Worm (Caenorhabditis elegans) whole organism, late embryonic: ENCODE results near the gene F53C3.6.

ENCODE experiments used
- C08G9.2 ChIP-seq: sonication (generic microtip); optimal IDR thresholded peaks from 2 replicates; lab custom pipeline; 2016; ENCODE audit warnings: mild to moderate bottlenecking, missing genetic modification characterization, moderate library complexity, missing compliant biosample characterization
- F13H6.1 ChIP-seq: sonication (generic microtip); optimal IDR thresholded peaks from 2 replicates; lab custom pipeline; 2016; ENCODE audit warnings: missing genetic modification characterization, missing compliant biosample characterization
- K02D7.2 ChIP-seq: sonication (generic microtip); optimal IDR thresholded peaks from 2 replicates; lab custom pipeline; 2017; ENCODE audit warnings: mild to moderate bottlenecking, missing genetic modification characterization, missing compliant biosample characterization
- ahr-1 ChIP-seq: sonication (generic microtip); optimal IDR thresholded peaks from 2 replicates; lab custom pipeline; 2016; ENCODE audit warnings: missing genetic modification characterization, missing compliant biosample characterization
- ceh-18 ChIP-seq: sonication (generic microtip); optimal IDR thresholded peaks from 2 replicates; lab custom pipeline; 2016; ENCODE audit warnings: missing genetic modification characterization, missing compliant biosample characterization
- ceh-19 ChIP-seq: fragments of 200-800 bp; sonication (Bioruptor generic); optimal IDR thresholded peaks from 2 replicates; lab custom pipeline; 2018; ENCODE audit warnings: mild to moderate bottlenecking, missing genetic modification characterization, missing compliant biosample characterization
- ceh-34 ChIP-seq: sonication (generic microtip); optimal IDR thresholded peaks from 2 replicates; lab custom pipeline; 2016; ENCODE audit warnings: mild to moderate bottlenecking, missing genetic modification characterization, missing compliant biosample characterization
- ceh-48 ChIP-seq: sonication (generic microtip); optimal IDR thresholded peaks from 2 replicates; lab custom pipeline; 2016; ENCODE audit warnings: missing genetic modification characterization, inconsistent platforms, missing compliant biosample characterization
- ceh-6 ChIP-seq: fragments of 200-800 bp; sonication (Bioruptor generic); optimal IDR thresholded peaks from 2 replicates; lab custom pipeline; 2018; ENCODE audit warnings: mild to moderate bottlenecking, missing genetic modification characterization, missing compliant biosample characterization
- che-1 ChIP-seq: sonication (generic microtip); optimal IDR thresholded peaks from 2 replicates; lab custom pipeline; 2016; ENCODE audit warnings: mild to moderate bottlenecking, missing genetic modification characterization, missing compliant biosample characterization
- elt-2 ChIP-seq: sonication (generic microtip); optimal IDR thresholded peaks from 2 replicates; lab custom pipeline; 2016; ENCODE audit warnings: missing genetic modification reagents, missing genetic modification characterization, missing compliant biosample characterization
- eyg-1 ChIP-seq: sonication (generic microtip); optimal IDR thresholded peaks from 2 replicates; lab custom pipeline; 2016; ENCODE audit warnings: missing genotype, missing genetic modification characterization, missing compliant biosample characterization
- gmeb-2 ChIP-seq: sonication (generic microtip); optimal IDR thresholded peaks from 2 replicates; lab custom pipeline; 2016; ENCODE audit warnings: missing genetic modification characterization, inconsistent platforms, missing compliant biosample characterization
- hlh-13 ChIP-seq: fragments of 200-800 bp; sonication (Bioruptor generic); optimal IDR thresholded peaks from 2 replicates; lab custom pipeline; 2018; ENCODE audit warnings: mild to moderate bottlenecking, missing genetic modification characterization, missing compliant biosample characterization
- lin-11 ChIP-seq: fragments of 200-800 bp; sonication (Bioruptor generic); optimal IDR thresholded peaks from 2 replicates; lab custom pipeline; 2018; ENCODE audit warnings: mild to moderate bottlenecking, missing genetic modification characterization, missing compliant biosample characterization
- madf-2 ChIP-seq: sonication (generic microtip); optimal IDR thresholded peaks from 2 replicates; lab custom pipeline; 2017; ENCODE audit warnings: missing genetic modification characterization, missing compliant biosample characterization
- nfya-1 ChIP-seq: sonication (generic microtip); optimal IDR thresholded peaks from 2 replicates; lab custom pipeline; 2017; ENCODE audit warnings: missing genetic modification characterization, mild to moderate bottlenecking, missing compliant biosample characterization, antibody characterized with exemption, moderate library complexity
- nhr-232 ChIP-seq: sonication (generic microtip); optimal IDR thresholded peaks from 2 replicates; lab custom pipeline; 2016; ENCODE audit warnings: missing genetic modification characterization, missing compliant biosample characterization
- npax-4 ChIP-seq: sonication (generic microtip); optimal IDR thresholded peaks from 2 replicates; lab custom pipeline; 2016; ENCODE audit warnings: missing genetic modification characterization, missing compliant biosample characterization
- pat-9 ChIP-seq: fragments of 200-800 bp; sonication (Bioruptor generic); optimal IDR thresholded peaks from 2 replicates; lab custom pipeline; 2018; ENCODE audit warnings: mild to moderate bottlenecking, missing genetic modification characterization, moderate library complexity, missing compliant biosample characterization
- pha-2 ChIP-seq: sonication (generic microtip); optimal IDR thresholded peaks from 2 replicates; lab custom pipeline; 2017; ENCODE audit warnings: mild to moderate bottlenecking, missing genetic modification characterization, missing compliant biosample characterization
- pha-4 ChIP-seq: fragments of 150-350 bp; optimal IDR thresholded peaks from 2 replicates; lab custom pipeline; 2018; ENCODE audit warnings: missing biosample characterization, missing genetic modification reagents, missing genetic modification characterization
- pqm-1 ChIP-seq: sonication (generic microtip); optimal IDR thresholded peaks from 2 replicates; lab custom pipeline; 2016; ENCODE audit warnings: missing genetic modification characterization, missing compliant biosample characterization
- sox-2 ChIP-seq: fragments of 200-800 bp; sonication (Bioruptor generic); IDR thresholded peaks from 2 replicates; pipeline ENCODE4 v1.3.6; 2022; ENCODE audit warnings: missing genetic modification reagents, missing genetic modification characterization, missing compliant biosample characterization
- sox-4 ChIP-seq: sonication (generic microtip); optimal IDR thresholded peaks from 2 replicates; lab custom pipeline; 2017; ENCODE audit warnings: mild to moderate bottlenecking, missing genetic modification characterization, inconsistent platforms, missing compliant biosample characterization
- syd-9 ChIP-seq: sonication (generic microtip); optimal IDR thresholded peaks from 2 replicates; lab custom pipeline; 2016; ENCODE audit warnings: mild to moderate bottlenecking, missing genetic modification characterization, moderate library complexity, missing compliant biosample characterization
- tbx-2 ChIP-seq: sonication (generic microtip); optimal IDR thresholded peaks from 2 replicates; lab custom pipeline; 2016; ENCODE audit warnings: missing genetic modification characterization, missing compliant biosample characterization
- unc-3 ChIP-seq, 2 experiments: fragments of 200-800 bp in 1 of 2; sonication (Bioruptor generic) in 1 of 2; sonication (generic microtip) in 1 of 2; conservative IDR thresholded peaks in 1 of 2; optimal IDR thresholded peaks in 1 of 2; 2 replicates each; pipeline versions ENCODE4 v1.3.6 to Lab custom; 2016 to 2022; ENCODE audit warnings: missing compliant biosample characterization in 2 of 2, missing genetic modification characterization in 2 of 2, missing genetic modification reagents in 1 of 2
- unc-42 ChIP-seq: sonication (generic microtip); optimal IDR thresholded peaks from 2 replicates; lab custom pipeline; 2016; ENCODE audit warnings: missing genotype, missing genetic modification characterization, missing compliant biosample characterization
- unc-55 ChIP-seq: sonication (generic microtip); optimal IDR thresholded peaks from 2 replicates; lab custom pipeline; 2017; ENCODE audit warnings: missing biosample characterization, missing genetic modification reagents, missing genetic modification characterization
- ztf-16 ChIP-seq: sonication (generic microtip); optimal IDR thresholded peaks from 2 replicates; lab custom pipeline; 2017; ENCODE audit warnings: missing genetic modification characterization, missing compliant biosample characterization

The F53C3.6 gene

ce11 chrII:3931230-3931629 lies 33.3 kb downstream of the F53C3.6 start:
- no peak for TF ChIP-seq unc-3 (GFP tag; conservative IDR thresholded peaks at IDR 0.05; lab: Robert Waterston, UW)
- TF ChIP-seq unc-3 (tag; optimal IDR thresholded peaks at IDR 0.05; lab: Kevin White, UChicago), result no peak
- peak; percentile 97 for TF ChIP-seq nfya-1 (tag; lab: Kevin White, UChicago)

DNA sequence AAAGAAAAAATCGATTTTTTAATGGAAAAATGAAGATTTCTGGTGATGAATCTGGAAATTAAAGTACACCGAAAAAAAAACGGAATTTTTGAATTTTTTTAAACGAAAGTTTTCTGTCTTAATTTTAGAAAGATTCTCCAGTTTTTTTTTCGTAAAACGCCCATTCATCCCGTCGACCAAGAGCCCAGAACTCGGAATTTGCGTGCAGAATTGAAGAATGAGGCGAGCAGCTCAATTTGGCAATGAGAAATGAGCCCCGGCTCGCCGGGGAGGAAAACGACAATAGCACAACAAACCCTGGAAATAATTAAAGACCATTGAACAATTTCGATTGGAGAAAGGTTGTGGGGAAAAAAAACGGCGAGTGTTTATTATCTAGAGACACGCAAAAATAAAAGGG lies 33.9 kb downstream of the F53C3.6 start:
- TF ChIP-seq madf-2 (tag; lab: Kevin White, UChicago) (no peak), ceh-34 (tag; lab: Kevin White, UChicago) (no peak), che-1 (tag; lab: Kevin White, UChicago) (no peak)

DNA sequence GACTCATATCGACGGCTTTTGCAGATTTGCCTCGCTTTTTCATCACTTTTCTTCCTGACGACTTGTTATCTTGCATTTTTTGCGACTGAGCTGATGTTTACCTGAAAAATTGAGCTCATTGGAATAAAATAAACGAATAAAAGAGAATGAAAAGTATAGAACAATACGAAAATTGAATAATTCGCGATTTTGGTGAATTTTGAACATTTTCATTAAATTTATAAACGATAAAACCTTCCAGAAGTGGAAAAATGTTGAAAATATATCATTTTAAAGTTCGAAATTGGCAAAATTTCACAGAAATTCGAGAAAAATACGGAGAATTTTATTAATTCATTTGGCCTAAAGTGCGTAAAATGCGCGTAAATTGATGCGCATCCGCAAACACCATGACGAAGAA lies 35.7 kb downstream of the F53C3.6 start, which contains the start of gene Y14H12B.2:
Gene Y14H12B.2 (minus strand): TSS at position 101 of the 400 bp plus-strand sequence.
- TF ChIP-seq gmeb-2 (no peak), pat-9 (no peak), pha-4 (tag; lab: Kevin White, UChicago) (no peak), ceh-6 (no peak), nhr-232 (tag; lab: Kevin White, UChicago) (no peak), lin-11 (tag; lab: Kevin White, UChicago) (no peak), syd-9 (no peak), madf-2 (tag; lab: Kevin White, UChicago) (no peak), K02D7.2 (tag; lab: Kevin White, UChicago) (no peak), pha-2 (tag; lab: Kevin White, UChicago) (no peak)

DNA sequence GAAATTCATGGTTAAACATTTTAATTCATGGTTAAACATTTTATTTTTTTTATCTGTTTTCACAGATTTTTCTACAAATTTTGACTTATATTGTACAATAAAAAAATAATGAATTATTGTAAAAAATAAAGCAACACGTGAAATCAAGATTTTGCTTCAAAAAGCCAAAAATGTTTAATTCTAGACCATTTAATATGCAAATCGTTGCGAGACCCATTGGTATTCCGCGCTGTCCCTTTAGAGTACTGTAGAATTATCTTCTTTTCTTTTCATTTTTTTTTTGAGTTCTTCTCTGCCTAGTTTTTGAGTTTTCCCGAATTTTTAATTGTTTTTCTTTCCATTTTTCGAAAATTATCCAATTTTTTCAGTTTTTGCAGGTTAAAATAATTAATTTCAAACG lies 36.1 kb downstream of the F53C3.6 start, which contains the start of gene Y14H12B.1:
Gene Y14H12B.1 (plus strand): TSS at position 363 of the 400 bp plus-strand sequence.
- TF ChIP-seq unc-55 (GFP tag; lab: Kevin White, UChicago), result no peak
- TF ChIP-seq C08G9.2 (tag; lab: Kevin White, UChicago), result no peak
- TF ChIP-seq unc-42 (tag; lab: Kevin White, UChicago), result no peak

- TF ChIP-seq sox-4 (tag; lab: Kevin White, UChicago) (no peak), gmeb-2 (no peak), hlh-13 (GFP tag; lab: Kevin White, UChicago) (no peak), ceh-6 (no peak), ceh-19 (no peak), ahr-1 (no peak)
Measured at ce11 chrII:3935098-3935497, 37.2 kb downstream of the F53C3.6 start.

DNA sequence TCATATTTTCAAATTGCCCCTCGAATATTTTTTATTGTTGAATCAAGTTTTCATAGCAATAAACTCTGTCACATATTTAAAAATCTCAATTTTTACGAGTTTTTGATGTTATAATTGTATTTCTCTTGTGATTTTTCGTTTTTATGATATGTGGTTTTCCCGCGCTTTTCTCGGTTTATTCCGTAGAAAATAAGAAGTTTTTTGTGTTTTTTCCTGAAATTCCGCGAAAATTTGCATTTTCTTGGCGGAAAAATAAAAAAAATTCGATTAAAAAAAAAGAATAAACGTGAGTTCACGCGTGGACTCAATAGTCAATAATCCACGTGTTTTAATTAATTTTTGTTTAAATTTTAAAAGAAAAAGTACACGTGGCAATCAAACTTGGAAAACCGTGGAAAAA lies 38.0 kb downstream of the F53C3.6 start:
- TF ChIP-seq pqm-1 (tag; lab: Kevin White, UChicago), result no peak
- TF ChIP-seq pat-9, result no peak
- TF ChIP-seq ceh-18, result no peak
- no peak for TF ChIP-seq unc-3 (GFP tag; conservative IDR thresholded peaks at IDR 0.05; lab: Robert Waterston, UW)
- TF ChIP-seq unc-3 (tag; optimal IDR thresholded peaks at IDR 0.05; lab: Kevin White, UChicago), result no peak
- no peak for TF ChIP-seq F13H6.1 (tag; lab: Kevin White, UChicago)
- TF ChIP-seq tbx-2 (tag; lab: Kevin White, UChicago), result no peak
- no peak for TF ChIP-seq eyg-1 (tag; lab: Kevin White, UChicago)
- TF ChIP-seq pha-4 (tag; lab: Kevin White, UChicago), result no peak
- no peak for TF ChIP-seq ztf-16 (tag; lab: Kevin White, UChicago)
- no peak for TF ChIP-seq madf-2 (tag; lab: Kevin White, UChicago)
- no peak for TF ChIP-seq K02D7.2 (tag; lab: Kevin White, UChicago)
- no peak for TF ChIP-seq ceh-48 (tag; lab: Kevin White, UChicago)
- TF ChIP-seq lin-11 (tag; lab: Kevin White, UChicago), result no peak
- no peak for TF ChIP-seq sox-2
- TF ChIP-seq npax-4 (tag; lab: Kevin White, UChicago), result no peak
- TF ChIP-seq nhr-232 (tag; lab: Kevin White, UChicago), result no peak
- no peak for TF ChIP-seq unc-42 (tag; lab: Kevin White, UChicago)
- TF ChIP-seq elt-2, result no peak
- no peak for TF ChIP-seq syd-9
